Worm (Caenorhabditis elegans) whole organism, mixed stage, embryonic: Measurements from ENCODE around the gene clec-41.

Experiments
- blmp-1 ChIP-seq: fragments of 150-350 bp; optimal IDR thresholded peaks from 2 replicates; lab custom pipeline; 2014; ENCODE audit warnings: missing biosample characterization, missing genetic modification characterization
- ceh-39 ChIP-seq: fragments of 150-350 bp; optimal IDR thresholded peaks from 2 replicates; lab custom pipeline; 2014; ENCODE audit warnings: missing biosample characterization, missing genetic modification characterization
- ceh-83 ChIP-seq: fragments of 200-800 bp; sonication (Bioruptor generic); optimal IDR thresholded peaks from 2 replicates; lab custom pipeline; 2018; ENCODE audit warnings: mild to moderate bottlenecking, missing genetic modification characterization, missing compliant biosample characterization
- ces-1 ChIP-seq: fragments of 150-350 bp; optimal IDR thresholded peaks from 2 replicates; lab custom pipeline; 2014; ENCODE audit warnings: missing biosample characterization, missing genetic modification reagents, missing genetic modification characterization
- elt-1 ChIP-seq: sonication (generic microtip); optimal IDR thresholded peaks from 2 replicates; lab custom pipeline; 2017; ENCODE audit warnings: missing genetic modification characterization, mild to moderate bottlenecking, missing compliant biosample characterization, antibody characterized with exemption, moderate library complexity, borderline replicate concordance; ENCODE audit not compliant: insufficient read depth
- lin-13 ChIP-seq: fragments of 150-350 bp; optimal IDR thresholded peaks from 2 replicates; lab custom pipeline; 2014; ENCODE audit warnings: missing biosample characterization, missing genetic modification characterization
- mls-2 ChIP-seq: sonication (generic microtip); optimal IDR thresholded peaks from 2 replicates; lab custom pipeline; 2016; ENCODE audit warnings: mild to moderate bottlenecking, missing genetic modification characterization, moderate library complexity, missing compliant biosample characterization
- nhr-2 ChIP-seq: fragments of 150-350 bp; optimal IDR thresholded peaks from 2 replicates; lab custom pipeline; 2014; ENCODE audit warnings: missing biosample characterization, missing genetic modification characterization
- nhr-28 ChIP-seq: fragments of 150-350 bp; optimal IDR thresholded peaks from 2 replicates; lab custom pipeline; 2014; ENCODE audit warnings: missing biosample characterization, missing genetic modification characterization
- snpc-4 ChIP-seq: fragments of 150-350 bp; optimal IDR thresholded peaks from 2 replicates; lab custom pipeline; 2014; ENCODE audit warnings: missing biosample characterization, missing genetic modification characterization
- tbx-8 ChIP-seq: fragments of 200-800 bp; sonication (Bioruptor generic); optimal IDR thresholded peaks from 2 replicates; lab custom pipeline; 2018; ENCODE audit warnings: mild to moderate bottlenecking, missing genetic modification characterization, moderate library complexity, missing compliant biosample characterization
- unc-62 ChIP-seq: fragments of 150-350 bp; optimal IDR thresholded peaks from 2 replicates; lab custom pipeline; 2014; ENCODE audit warnings: missing biosample characterization, missing genetic modification reagents, missing genetic modification characterization

DNA sequence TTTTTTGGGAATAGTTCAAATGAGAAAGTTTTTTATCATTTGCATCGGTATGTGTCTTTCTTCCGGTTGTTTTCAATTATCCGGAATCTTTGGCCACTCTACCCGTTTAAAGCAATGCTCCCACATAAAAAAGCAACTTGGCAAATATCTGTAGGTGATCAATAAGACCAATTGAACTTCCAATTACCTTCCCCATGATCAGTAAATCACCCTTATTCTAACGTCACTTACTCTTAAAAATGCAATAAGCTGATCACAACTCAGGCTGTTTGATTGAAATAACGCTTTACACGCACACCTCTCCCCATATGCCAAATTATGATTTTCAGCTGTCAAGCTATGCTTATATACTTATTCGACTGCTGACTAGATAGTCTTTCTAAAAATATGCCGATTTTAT is 42.2 kb downstream of the clec-41 start, which contains the start of gene C34B4.5:
- TF ChIP-seq ceh-39 (tag; lab: Kevin White, UChicago) (no peak), tbx-8 (no peak), nhr-2 (no peak), unc-62 (GFP tag; lab: Kevin White, UChicago) (no peak), ces-1 (GFP tag; lab: Kevin White, UChicago) (no peak), mls-2 (no peak), blmp-1 (tag; lab: Kevin White, UChicago) (no peak), lin-13 (no peak), ceh-83 (GFP tag; lab: Kevin White, UChicago) (no peak), elt-1 (tag; lab: Kevin White, UChicago) (no peak), snpc-4 (tag; lab: Kevin White, UChicago) (no peak), nhr-28 (tag; lab: Kevin White, UChicago) (no peak)
